Fruit fly (Drosophila melanogaster) whole organism, pupa: ENCODE data around the gene CG17570.

Experiments
- CG10348 ChIP-seq: fragments of 200-800 bp; sonication (Bioruptor generic); IDR thresholded peaks from 2 replicates; pipeline ENCODE4 v1.3.6; 2022; ENCODE audit warnings: missing biosample characterization, missing genetic modification characterization
- CG13204 ChIP-seq: fragments of 200-800 bp; sonication (Bioruptor generic); optimal IDR thresholded peaks from 2 replicates; lab custom pipeline; 2018; ENCODE audit warnings: missing biosample characterization, mild to moderate bottlenecking, missing genetic modification characterization, moderate library complexity
- CG32121 ChIP-seq: fragments of 200-800 bp; sonication (Bioruptor generic); IDR thresholded peaks from 2 replicates; pipeline ENCODE4 v1.3.6; 2022; ENCODE audit warnings: missing biosample characterization, missing genetic modification characterization
- CG34367 ChIP-seq: fragments of 200-800 bp; sonication (Bioruptor generic); optimal IDR thresholded peaks from 2 replicates; lab custom pipeline; 2018; ENCODE audit warnings: missing biosample characterization, mild to moderate bottlenecking, missing genetic modification characterization
- CG9948 ChIP-seq: fragments of 200-800 bp; sonication (Bioruptor generic); optimal IDR thresholded peaks from 2 replicates; lab custom pipeline; 2018; ENCODE audit warnings: missing biosample characterization, mild to moderate bottlenecking, missing genetic modification characterization, moderate library complexity
- D1 ChIP-seq: fragments of 200-800 bp; sonication (Bioruptor generic); optimal IDR thresholded peaks from 2 replicates; lab custom pipeline; 2018; ENCODE audit warnings: missing biosample characterization, mild to moderate bottlenecking, missing genetic modification characterization, moderate library complexity
- EcR ChIP-seq: fragments of 200-800 bp; sonication (Bioruptor generic); optimal IDR thresholded peaks from 3 replicates; lab custom pipeline; 2019; ENCODE audit warnings: missing biosample characterization, missing genetic modification characterization, mild to moderate bottlenecking, moderate library complexity, missing genetic modification reagents
- Ets98B ChIP-seq: fragments of 200-800 bp; sonication (Bioruptor generic); IDR thresholded peaks from 2 replicates; pipeline ENCODE4 v1.3.6; 2022; ENCODE audit warnings: missing biosample characterization, missing genetic modification characterization
- Pif1A ChIP-seq: fragments of 200-800 bp; sonication (Bioruptor generic); optimal IDR thresholded peaks from 3 replicates; lab custom pipeline; 2016; ENCODE audit warnings: missing biosample characterization, missing genetic modification characterization
- Pif1B ChIP-seq: fragments of 200-800 bp; sonication (Bioruptor generic); optimal IDR thresholded peaks from 3 replicates; lab custom pipeline; 2016; ENCODE audit warnings: missing biosample characterization, missing genetic modification characterization
- Snoo ChIP-seq: fragments of 200-800 bp; sonication (Bioruptor generic); optimal IDR thresholded peaks from 3 replicates; lab custom pipeline; 2017; ENCODE audit warnings: missing biosample characterization, mild to moderate bottlenecking, missing genetic modification characterization, inconsistent platforms
- fd96Ca ChIP-seq: fragments of 200-800 bp; sonication (Bioruptor generic); IDR thresholded peaks from 3 replicates; pipeline ENCODE4 v1.3.6; 2022; ENCODE audit warnings: missing biosample characterization, missing genetic modification characterization
- gl ChIP-seq: fragments of 200-800 bp; sonication (Bioruptor generic); optimal IDR thresholded peaks from 2 replicates; lab custom pipeline; 2018; ENCODE audit warnings: missing biosample characterization, mild to moderate bottlenecking, missing genetic modification characterization
- rn ChIP-seq: fragments of 200-800 bp; sonication (Bioruptor generic); IDR thresholded peaks from 2 replicates; pipeline ENCODE4 v1.3.6; 2022; ENCODE audit warnings: missing biosample characterization, missing genetic modification characterization

DNA sequence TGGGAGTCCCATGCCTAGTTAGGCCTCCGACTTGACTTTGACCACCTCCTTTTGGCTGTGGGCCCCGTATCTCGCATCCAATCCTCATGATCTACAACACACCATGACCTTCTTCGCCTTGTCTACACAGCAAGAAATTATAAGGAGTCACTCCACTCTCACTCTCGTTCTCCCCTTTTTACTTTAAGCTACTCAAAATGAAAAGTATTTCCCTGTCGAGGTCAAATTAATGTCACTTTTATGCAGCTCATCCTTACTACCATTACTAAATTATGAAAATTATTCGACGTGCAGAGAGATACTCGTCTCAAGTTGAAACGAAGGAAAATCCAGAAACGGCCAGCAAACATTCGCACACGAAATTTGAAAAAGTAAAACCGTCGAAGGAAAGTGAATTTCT, 31.6 kb upstream of the CG17570 start:
- TF ChIP-seq Ets98B (GFP tag; lab: Robert Waterston, UW): peak; percentile 66
- TF ChIP-seq Pif1A (GFP tag; lab: Kevin White, UChicago): peak; percentile 19
- no peak for TF ChIP-seq rn (GFP tag; lab: Robert Waterston, UW)
- TF ChIP-seq Snoo (tag; lab: Kevin White, UChicago): no peak
- no peak for TF ChIP-seq CG34367 (tag; lab: Kevin White, UChicago)
- no peak for TF ChIP-seq CG13204 (GFP tag; lab: Kevin White, UChicago)
- no peak for TF ChIP-seq EcR (GFP tag; lab: Kevin White, UChicago)
- peak; percentile 19 for TF ChIP-seq CG9948 (tag; lab: Kevin White, UChicago)
- TF ChIP-seq D1: no peak
- peak; percentile 66; the same call in 2 of the 3 replicates for TF ChIP-seq fd96Ca (GFP tag; lab: Robert Waterston, UW)
- peak; percentile 17; the same call in 1 of the 2 replicates for TF ChIP-seq CG32121 (GFP tag; lab: Robert Waterston, UW)
- TF ChIP-seq Pif1B: peak; percentile 51
- TF ChIP-seq gl (tag; lab: Kevin White, UChicago): no peak
- no peak for TF ChIP-seq CG10348 (GFP tag; lab: Robert Waterston, UW)
